Worm (Caenorhabditis elegans): ENCODE measurements around the gene C16A3.5.
A peak's percentile ranks its signal among the peaks of the same experiment; 100 is the strongest.

Gene C16A3.5

DNA sequence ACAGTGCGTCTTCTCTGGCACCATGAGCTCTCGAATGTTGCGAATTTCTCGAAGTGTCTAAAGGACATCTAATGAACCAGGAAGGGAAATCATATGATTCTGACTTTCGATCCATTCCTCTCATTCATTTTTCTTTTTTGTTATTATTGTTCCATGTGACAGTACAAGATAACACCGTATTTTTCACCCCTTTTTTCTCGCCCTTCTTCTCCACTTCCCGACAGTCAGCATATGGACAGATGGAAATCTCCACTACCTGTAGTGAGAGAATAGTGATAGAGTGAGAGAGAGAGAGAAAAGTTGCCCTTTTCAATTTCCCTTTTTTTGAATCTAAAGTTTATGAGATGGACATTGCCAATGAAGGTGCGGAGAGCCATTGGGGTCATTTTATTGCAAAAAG is 19.7 kb upstream of the C16A3.5 start:
- TF ChIP-seq Y56A3A.18 (GFP tag; IDR thresholded peaks at IDR 0.05) (no peak), K11D2.4 (GFP tag; IDR thresholded peaks at IDR 0.05) (peak; percentile 21; the same call in 1 of the 2 replicates), B0336.3 (GFP tag; IDR thresholded peaks at IDR 0.05) (no peak), atf-7 (tag; optimal IDR thresholded peaks at IDR 0.05) (peak; percentile 5), nfyb-1 (GFP tag; IDR thresholded peaks at IDR 0.05) (0 out of 2 replicates have a peak, but pooled peaks have one; percentile 31), ceh-79 (tag; optimal IDR thresholded peaks at IDR 0.05) (peak; percentile 3), ztf-26 (tag; optimal IDR thresholded peaks at IDR 0.05) (peak; percentile 15), cebp-1 (GFP tag; IDR thresholded peaks at IDR 0.05) (no peak), cebp-1 (tag; optimal IDR thresholded peaks at IDR 0.05) (peak; percentile 3), nhr-80 (tag; optimal IDR thresholded peaks at IDR 0.05) (peak; percentile 20), somi-1 (GFP tag; optimal IDR thresholded peaks at IDR 0.05) (peak; percentile 0)

DNA sequence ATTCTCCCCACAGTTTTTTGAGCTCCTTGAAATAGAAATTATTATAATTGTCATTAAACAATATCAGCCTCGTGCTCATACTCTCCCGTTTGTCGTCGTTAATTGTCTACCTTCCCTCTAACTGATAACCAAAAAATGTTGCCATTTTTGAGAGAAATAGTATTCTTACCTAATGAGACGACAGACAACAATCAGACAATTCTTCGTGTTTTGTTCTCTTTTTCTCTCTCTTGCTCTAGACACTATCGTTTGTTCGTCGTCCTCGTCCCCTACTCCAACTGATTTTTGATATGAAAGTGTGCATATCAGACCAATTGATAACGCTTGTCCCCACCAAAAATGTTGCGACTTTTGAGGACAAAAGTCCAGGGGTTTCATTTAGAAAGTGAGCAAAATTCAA is 19.0 kb upstream of the C16A3.5 start:
- no peak for TF ChIP-seq ceh-40 (GFP tag; IDR thresholded peaks at IDR 0.05)
- TF ChIP-seq pha-4 (tag; optimal IDR thresholded peaks at IDR 0.05) = no peak
- TF ChIP-seq ets-4 (GFP tag; optimal IDR thresholded peaks at IDR 0.05) = peak; percentile 41
- peak; percentile 25; the same call in 1 of the 2 replicates for TF ChIP-seq hmg-1.2 (GFP tag; IDR thresholded peaks at IDR 0.05)
- peak; percentile 37 for TF ChIP-seq ztf-22 (GFP tag; optimal IDR thresholded peaks at IDR 0.05)
- TF ChIP-seq nfyb-1 (GFP tag; IDR thresholded peaks at IDR 0.05) = 0 out of 2 replicates have a peak, but pooled peaks have one; percentile 10
- TF ChIP-seq lsl-1 (GFP tag; optimal IDR thresholded peaks at IDR 0.05) = no peak
- TF ChIP-seq hlh-12 (tag; optimal IDR thresholded peaks at IDR 0.05) = no peak
- TF ChIP-seq atf-7 (tag; optimal IDR thresholded peaks at IDR 0.05) = peak; percentile 47
- peak; percentile 26 for TF ChIP-seq madf-10 (tag; optimal IDR thresholded peaks at IDR 0.05)
- peak in 1 of 2 experiments; percentile 1 for TF ChIP-seq let-607 (tag; optimal IDR thresholded peaks at IDR 0.05)
- TF ChIP-seq nfya-2 (GFP tag; IDR thresholded peaks at IDR 0.05) = no peak
- peak; percentile 10 for TF ChIP-seq tbp1 (GFP tag; optimal IDR thresholded peaks at IDR 0.05)
- no peak for TF ChIP-seq F10E7.11 (tag; optimal IDR thresholded peaks at IDR 0.05)
- no peak for TF ChIP-seq snpc-1.3 (tag; optimal IDR thresholded peaks at IDR 0.05; ENCODE audit: insufficient read depth)
- no peak for TF ChIP-seq cebp-1 (GFP tag; IDR thresholded peaks at IDR 0.05)
- peak; percentile 33 for TF ChIP-seq cebp-1 (tag; optimal IDR thresholded peaks at IDR 0.05)
- peak; percentile 98 for TF ChIP-seq nhr-80 (tag; optimal IDR thresholded peaks at IDR 0.05)
- peak; percentile 11 for TF ChIP-seq tlf-1 (GFP tag; optimal IDR thresholded peaks at IDR 0.05)

DNA sequence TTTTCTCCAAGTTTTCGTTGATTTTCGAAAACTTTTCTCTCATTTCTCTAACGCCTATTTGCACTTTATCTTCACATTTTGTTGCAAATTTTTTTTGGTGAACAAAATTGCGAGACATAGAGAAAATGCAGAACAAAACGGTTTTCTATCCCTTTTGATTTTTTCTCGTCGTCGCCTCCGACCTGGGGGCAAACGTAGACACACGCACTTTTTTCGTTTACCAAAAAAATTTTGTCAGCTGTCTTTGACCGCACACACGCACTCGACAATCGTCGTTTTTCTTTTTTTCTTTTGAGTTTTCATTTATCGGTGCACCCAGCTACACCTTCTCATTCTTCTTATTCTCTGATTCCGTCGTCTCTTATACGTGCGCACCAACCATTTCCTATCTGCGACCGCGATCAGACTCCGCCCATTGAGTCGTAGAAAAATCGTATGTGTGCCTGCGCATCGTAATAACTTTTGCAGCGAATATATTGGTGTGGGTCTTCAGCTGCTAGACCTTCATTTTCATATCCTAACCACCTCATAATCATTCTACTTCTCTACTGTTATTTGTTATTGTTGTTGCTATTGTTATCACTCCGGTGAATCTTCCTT is 18.1 kb upstream of the C16A3.5 start:
- TF ChIP-seq repo-1 (tag; optimal IDR thresholded peaks at IDR 0.05) = peak; percentile 24
- TF ChIP-seq Y53F4B.3 (GFP tag; IDR thresholded peaks at IDR 0.05) = no peak
- TF ChIP-seq Y56A3A.18 (GFP tag; IDR thresholded peaks at IDR 0.05) = no peak
- TF ChIP-seq F57C9.4 (tag; optimal IDR thresholded peaks at IDR 0.05) = no peak
- no peak for TF ChIP-seq F49E8.2 (tag; optimal IDR thresholded peaks at IDR 0.05; ENCODE audit: insufficient read depth)
- TF ChIP-seq somi-1 (GFP tag; optimal IDR thresholded peaks at IDR 0.05) = peak; percentile 65
- 0 out of 2 replicates have a peak, but pooled peaks have one; percentile 28 for TF ChIP-seq lin-26 (GFP tag; IDR thresholded peaks at IDR 0.05)
- TF ChIP-seq ceh-79 (tag; optimal IDR thresholded peaks at IDR 0.05) = no peak
- no peak for TF ChIP-seq dpff-1 (tag; optimal IDR thresholded peaks at IDR 0.05)
- TF ChIP-seq ztf-25 (GFP tag; IDR thresholded peaks at IDR 0.05) = no peak
- no peak for TF ChIP-seq D2030.7 (GFP tag; IDR thresholded peaks at IDR 0.05)
- no peak for TF ChIP-seq B0019.2 (GFP tag; conservative IDR thresholded peaks at IDR 0.05)
- TF ChIP-seq snpc-1.1 (tag; optimal IDR thresholded peaks at IDR 0.05; ENCODE audit: insufficient read depth) = no peak
- no peak for TF ChIP-seq nhr-90 (tag; optimal IDR thresholded peaks at IDR 0.05)
- no peak for TF ChIP-seq bed-1 (GFP tag; IDR thresholded peaks at IDR 0.05)
- no peak for TF ChIP-seq ekl-4 (GFP tag; IDR thresholded peaks at IDR 0.05)
- TF ChIP-seq sptf-2 (GFP tag; optimal IDR thresholded peaks at IDR 0.05) = no peak
- TF ChIP-seq nhr-80 (tag; optimal IDR thresholded peaks at IDR 0.05) = peak; percentile 58
- TF ChIP-seq egl-18 (GFP tag; IDR thresholded peaks at IDR 0.05) = no peak
- no peak for TF ChIP-seq ceh-58 (GFP tag; IDR thresholded peaks at IDR 0.05)
- TF ChIP-seq ztf-26 (tag; optimal IDR thresholded peaks at IDR 0.05) = peak; percentile 61
- no peak for TF ChIP-seq let-607 (tag; optimal IDR thresholded peaks at IDR 0.05)
- peak; percentile 53 for TF ChIP-seq lin-40 (tag; optimal IDR thresholded peaks at IDR 0.05)
- TF ChIP-seq madf-8 (GFP tag; conservative IDR thresholded peaks at IDR 0.05) = no peak
- no peak for TF ChIP-seq ZK185.1 (tag; optimal IDR thresholded peaks at IDR 0.05; ENCODE audit: poor library complexity, severe bottlenecking)
